Fruit fly (Drosophila melanogaster) whole organism, wandering third instar larva: ENCODE data around the gene CG12983.

Experiments used
- Abd-B ChIP-seq: fragments of >200 bp; optimal IDR thresholded peaks from 2 replicates; lab custom pipeline; 2017; ENCODE audit warnings: missing biosample characterization, missing genetic modification characterization
- CG32264 ChIP-seq: fragments of 200-800 bp; sonication (Bioruptor generic); optimal IDR thresholded peaks from 2 replicates; lab custom pipeline; 2016; ENCODE audit warnings: missing biosample characterization, missing genetic modification characterization
- Mio ChIP-seq: sonication (Bioruptor generic); optimal IDR thresholded peaks from 2 replicates; lab custom pipeline; 2016; ENCODE audit warnings: missing biosample characterization, missing genetic modification characterization
- Myc ChIP-seq: fragments of >200 bp; optimal IDR thresholded peaks from 2 replicates; lab custom pipeline; 2017
- N ChIP-seq: fragments of >200 bp; optimal IDR thresholded peaks from 2 replicates; lab custom pipeline; 2018; ENCODE audit warnings: missing biosample characterization, missing external identifiers, missing genetic modification characterization
- OdsH ChIP-seq: fragments of 200-800 bp; sonication (Bioruptor generic); optimal IDR thresholded peaks from 2 replicates; lab custom pipeline; 2016; ENCODE audit warnings: missing biosample characterization, mild to moderate bottlenecking, missing genetic modification characterization
- br ChIP-seq: fragments of 200-800 bp; sonication (Bioruptor generic); optimal IDR thresholded peaks from 2 replicates; lab custom pipeline; 2016; ENCODE audit warnings: missing biosample characterization, missing genetic modification characterization
- dsf ChIP-seq: sonication (Bioruptor generic); optimal IDR thresholded peaks from 2 replicates; lab custom pipeline; 2016; ENCODE audit warnings: missing biosample characterization, missing genetic modification characterization, borderline replicate concordance
- foxo ChIP-seq, 2 experiments: fragments of 200-800 bp; sonication (Bioruptor generic); optimal IDR thresholded peaks; 2 replicates in 1 of 2; 3 replicates in 1 of 2; lab custom pipeline; 2016 to 2017; ENCODE audit warnings: missing biosample characterization in 2 of 2, missing genetic modification characterization in 2 of 2
- fru ChIP-seq: fragments of 200-800 bp; sonication (Bioruptor generic); optimal IDR thresholded peaks from 3 replicates; lab custom pipeline; 2016; ENCODE audit warnings: missing biosample characterization, mild to moderate bottlenecking, missing genetic modification characterization
- psq ChIP-seq: fragments of 200-800 bp; sonication (Bioruptor generic); optimal IDR thresholded peaks from 3 replicates; lab custom pipeline; 2017; ENCODE audit warnings: missing biosample characterization, mild to moderate bottlenecking, missing genetic modification characterization, moderate library complexity

- TF ChIP-seq Myc (lab: Kevin White, UChicago) (no peak), fru (no peak), N (no peak), Mio (GFP tag; lab: Kevin White, UChicago) (no peak), Abd-B (GFP tag; lab: Kevin White, UChicago) (no peak), CG32264 (no peak), foxo (GFP tag; optimal IDR thresholded peaks at IDR 0.05; lab: Kevin White, UChicago) (no peak), OdsH (GFP tag; lab: Kevin White, UChicago) (no peak), dsf (GFP tag; lab: Kevin White, UChicago) (no peak), psq (GFP tag; lab: Kevin White, UChicago) (no peak), br (GFP tag; lab: Kevin White, UChicago) (no peak)
These were observed at the start of gene CG12983 for dm6 chr3L:20966662-20967061.
